Worm (Caenorhabditis elegans) whole organism, L3 larva: ENCODE results near the gene F58E6.11.

ENCODE experiments used
- R02D3.7 ChIP-seq: fragments of 150-350 bp; optimal IDR thresholded peaks from 2 replicates; lab custom pipeline; 2014; ENCODE audit warnings: missing biosample characterization, missing genetic modification characterization
- ZK546.5 ChIP-seq: sonication (generic microtip); optimal IDR thresholded peaks from 2 replicates; lab custom pipeline; 2017; ENCODE audit warnings: missing biosample characterization, missing genetic modification characterization
- aly-2 ChIP-seq: fragments of 150-350 bp; optimal IDR thresholded peaks from 2 replicates; lab custom pipeline; 2014; ENCODE audit warnings: missing biosample characterization, missing genetic modification characterization
- ama-1 ChIP-seq: fragments of 150-350 bp; optimal IDR thresholded peaks from 2 replicates; lab custom pipeline; 2018
- ceh-16 ChIP-seq: sonication (generic microtip); optimal IDR thresholded peaks from 2 replicates; lab custom pipeline; 2017; ENCODE audit warnings: missing biosample characterization, missing genetic modification characterization
- ceh-28 ChIP-seq: fragments of 150-350 bp; optimal IDR thresholded peaks from 2 replicates; lab custom pipeline; 2014; ENCODE audit warnings: missing biosample characterization, missing genetic modification reagents, missing genetic modification characterization
- ceh-82 ChIP-seq: fragments of 150-350 bp; optimal IDR thresholded peaks from 2 replicates; lab custom pipeline; 2014; ENCODE audit warnings: missing biosample characterization, missing genetic modification characterization
- ceh-9 ChIP-seq: sonication (generic microtip); optimal IDR thresholded peaks from 2 replicates; lab custom pipeline; 2018; ENCODE audit warnings: missing biosample characterization, missing genetic modification characterization
- daf-12 ChIP-seq: fragments of 150-350 bp; optimal IDR thresholded peaks from 2 replicates; lab custom pipeline; 2014; ENCODE audit warnings: missing biosample characterization, missing genetic modification reagents, missing genetic modification characterization
- egl-27 ChIP-seq: sonication (generic microtip); optimal IDR thresholded peaks from 4 replicates; lab custom pipeline; 2017; ENCODE audit warnings: missing biosample characterization, missing genetic modification reagents, missing genetic modification characterization
- egl-5 ChIP-seq: fragments of 150-350 bp; optimal IDR thresholded peaks from 2 replicates; lab custom pipeline; 2017; ENCODE audit warnings: missing biosample characterization, missing genetic modification reagents, missing genetic modification characterization, inconsistent platforms
- elt-1 ChIP-seq: fragments of 150-350 bp; optimal IDR thresholded peaks from 2 replicates; lab custom pipeline; 2014; ENCODE audit warnings: missing biosample characterization, missing genetic modification characterization
- elt-2 ChIP-seq: sonication (generic microtip); optimal IDR thresholded peaks from 2 replicates; lab custom pipeline; 2016; ENCODE audit warnings: missing genetic modification reagents, mild to moderate bottlenecking, missing genetic modification characterization, missing compliant biosample characterization
- elt-3 ChIP-seq, 3 experiments: fragments of 150-350 bp in 1 of 3; sonication (generic microtip) in 2 of 3; optimal IDR thresholded peaks; 2 replicates in 2 of 3; 4 replicates in 1 of 3; lab custom pipeline; 2014 to 2017; ENCODE audit warnings: missing biosample characterization in 3 of 3, missing genetic modification characterization in 3 of 3
- eor-1 ChIP-seq, 2 experiments: fragments of 150-350 bp; optimal IDR thresholded peaks; 2 replicates each; lab custom pipeline; 2014 to 2018; ENCODE audit warnings: missing biosample characterization in 2 of 2, missing genetic modification characterization in 2 of 2
- fkh-10 ChIP-seq: sonication (generic microtip); optimal IDR thresholded peaks from 2 replicates; lab custom pipeline; 2017; ENCODE audit warnings: missing biosample characterization, missing genetic modification reagents, missing genetic modification characterization
- fkh-2 ChIP-seq: fragments of 150-350 bp; optimal IDR thresholded peaks from 2 replicates; lab custom pipeline; 2014; ENCODE audit warnings: missing biosample characterization, missing genetic modification reagents, missing genetic modification characterization
- fos-1 ChIP-seq: fragments of 150-350 bp; optimal IDR thresholded peaks from 2 replicates; lab custom pipeline; 2014; ENCODE audit warnings: missing biosample characterization, missing genetic modification characterization
- hmg-11 ChIP-seq: sonication (generic microtip); optimal IDR thresholded peaks from 2 replicates; lab custom pipeline; 2016; ENCODE audit warnings: missing genetic modification characterization, missing compliant biosample characterization
- jun-1 ChIP-seq: fragments of 150-350 bp; optimal IDR thresholded peaks from 2 replicates; lab custom pipeline; 2014; ENCODE audit warnings: missing biosample characterization, missing genetic modification reagents, missing genetic modification characterization
- lin-15B ChIP-seq: fragments of 150-350 bp; optimal IDR thresholded peaks from 2 replicates; lab custom pipeline; 2014; ENCODE audit warnings: missing biosample characterization, missing genetic modification characterization
- lin-39 ChIP-seq: fragments of 150-350 bp; optimal IDR thresholded peaks from 2 replicates; lab custom pipeline; 2018; ENCODE audit warnings: missing biosample characterization, missing genetic modification reagents, missing genetic modification characterization
- lsy-12 ChIP-seq: sonication (generic microtip); optimal IDR thresholded peaks from 2 replicates; lab custom pipeline; 2016; ENCODE audit warnings: mild to moderate bottlenecking, missing genetic modification characterization, missing compliant biosample characterization
- mdl-1 ChIP-seq: fragments of 150-350 bp; optimal IDR thresholded peaks from 2 replicates; lab custom pipeline; 2014; ENCODE audit warnings: missing biosample characterization, missing genetic modification characterization
- nfya-1 ChIP-seq: sonication (generic microtip); optimal IDR thresholded peaks from 2 replicates; lab custom pipeline; 2017; ENCODE audit warnings: missing genetic modification characterization, mild to moderate bottlenecking, missing compliant biosample characterization, antibody characterized with exemption, moderate library complexity; ENCODE audit not compliant: insufficient read depth
- nhr-11 ChIP-seq: fragments of 150-350 bp; optimal IDR thresholded peaks from 2 replicates; lab custom pipeline; 2014; ENCODE audit warnings: missing biosample characterization, missing genetic modification characterization
- nhr-12 ChIP-seq: fragments of 150-350 bp; optimal IDR thresholded peaks from 2 replicates; lab custom pipeline; 2014; ENCODE audit warnings: missing biosample characterization, missing genetic modification characterization
- nhr-23 ChIP-seq: fragments of 150-350 bp; optimal IDR thresholded peaks from 2 replicates; lab custom pipeline; 2014; ENCODE audit warnings: missing biosample characterization, missing genetic modification reagents, missing genetic modification characterization
- nhr-237 ChIP-seq: fragments of 150-350 bp; optimal IDR thresholded peaks from 2 replicates; lab custom pipeline; 2014; ENCODE audit warnings: missing biosample characterization, missing genetic modification characterization
- nhr-25 ChIP-seq: sonication (generic microtip); optimal IDR thresholded peaks from 2 replicates; lab custom pipeline; 2017; ENCODE audit warnings: missing biosample characterization, missing genetic modification characterization
- nhr-28 ChIP-seq: fragments of 150-350 bp; optimal IDR thresholded peaks from 2 replicates; lab custom pipeline; 2014; ENCODE audit warnings: missing biosample characterization, missing genetic modification characterization
- nhr-43 ChIP-seq: sonication (generic microtip); optimal IDR thresholded peaks from 2 replicates; lab custom pipeline; 2016; ENCODE audit warnings: mild to moderate bottlenecking, missing genetic modification characterization, missing compliant biosample characterization; ENCODE audit not compliant: poor library complexity, severe bottlenecking
- nhr-67 ChIP-seq: fragments of 150-350 bp; optimal IDR thresholded peaks from 2 replicates; lab custom pipeline; 2014; ENCODE audit warnings: missing biosample characterization, missing genetic modification characterization
- nhr-76 ChIP-seq: fragments of 150-350 bp; sonication (generic microtip); optimal IDR thresholded peaks from 5 replicates; lab custom pipeline; 2014; ENCODE audit warnings: missing biosample characterization, missing genetic modification characterization
- nhr-77 ChIP-seq: fragments of 150-350 bp; optimal IDR thresholded peaks from 2 replicates; lab custom pipeline; 2014; ENCODE audit warnings: missing biosample characterization, missing genetic modification characterization
- pha-4 ChIP-seq: fragments of 150-350 bp; optimal IDR thresholded peaks from 2 replicates; lab custom pipeline; 2014; ENCODE audit warnings: missing biosample characterization, missing genetic modification reagents, missing genetic modification characterization
- pqm-1 ChIP-seq: fragments of 150-350 bp; optimal IDR thresholded peaks from 2 replicates; lab custom pipeline; 2017; ENCODE audit warnings: missing biosample characterization, missing genetic modification characterization, inconsistent platforms
- sea-2 ChIP-seq: fragments of 150-350 bp; sonication (generic microtip); optimal IDR thresholded peaks from 4 replicates; lab custom pipeline; 2014; ENCODE audit warnings: missing biosample characterization, missing genetic modification reagents, missing genetic modification characterization
- skn-1 ChIP-seq: fragments of 150-350 bp; optimal IDR thresholded peaks from 2 replicates; lab custom pipeline; 2014; ENCODE audit warnings: missing biosample characterization, missing genetic modification characterization
- snpc-4 ChIP-seq: fragments of 150-350 bp; optimal IDR thresholded peaks from 2 replicates; lab custom pipeline; 2014; ENCODE audit warnings: missing biosample characterization, missing genetic modification characterization
- tbx-2 ChIP-seq: sonication (generic microtip); optimal IDR thresholded peaks from 2 replicates; lab custom pipeline; 2016; ENCODE audit warnings: mild to moderate bottlenecking, missing genetic modification characterization, missing compliant biosample characterization
- unc-62 ChIP-seq: fragments of 150-350 bp; sonication (generic microtip); optimal IDR thresholded peaks from 4 replicates; lab custom pipeline; 2014; ENCODE audit warnings: missing biosample characterization, missing genetic modification reagents, missing genetic modification characterization
- zag-1 ChIP-seq: fragments of 150-350 bp; optimal IDR thresholded peaks from 2 replicates; lab custom pipeline; 2014; ENCODE audit warnings: missing biosample characterization, missing genetic modification characterization
- ztf-4 ChIP-seq: fragments of 150-350 bp; optimal IDR thresholded peaks from 2 replicates; lab custom pipeline; 2014; ENCODE audit warnings: missing biosample characterization, missing genetic modification characterization

F58E6.11 gene

DNA sequence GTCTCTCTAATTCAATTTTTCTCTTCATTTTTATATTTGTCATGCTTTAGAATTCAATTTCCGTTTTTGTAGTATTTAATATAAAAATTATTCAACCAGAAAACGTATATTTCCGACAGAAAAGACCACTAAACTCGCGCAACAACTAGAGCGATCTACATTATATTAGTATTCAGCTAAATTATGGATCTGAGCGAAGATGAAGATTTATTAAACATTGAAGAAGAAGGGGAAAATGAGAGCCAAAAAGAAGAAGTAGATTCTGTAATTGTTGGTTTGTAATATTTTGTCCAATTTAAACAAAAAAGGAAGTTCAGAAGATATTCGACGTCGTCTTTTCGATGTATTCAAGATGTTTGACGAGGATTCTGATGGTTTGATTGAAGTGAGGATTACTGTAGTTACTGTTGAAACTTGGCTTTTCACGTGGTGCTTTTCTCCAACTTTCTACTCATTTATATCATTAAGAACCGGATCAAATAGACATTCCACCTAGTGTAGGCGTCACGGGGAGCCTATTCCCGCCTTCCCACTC is 23.8 kb downstream of the F58E6.11 start, which contains the start of gene cal-7:
cal-7 (plus strand) TSS at position 184 of the 535 bp plus-strand sequence.
- TF ChIP-seq ceh-28: peak; percentile 30
- TF ChIP-seq ama-1 (lab: Kevin White, UChicago): peak; percentile 46
- peak; percentile 27 for TF ChIP-seq tbx-2 (tag; lab: Kevin White, UChicago)
- no peak for TF ChIP-seq nhr-25 (tag; lab: Kevin White, UChicago)
- no peak for TF ChIP-seq jun-1 (tag; lab: Kevin White, UChicago)
- peak; percentile 12 for TF ChIP-seq lsy-12 (tag; lab: Kevin White, UChicago)
- TF ChIP-seq nhr-67 (tag; lab: Kevin White, UChicago): no peak
- TF ChIP-seq fkh-10: peak; percentile 1
- TF ChIP-seq eor-1 (tag; optimal IDR thresholded peaks at IDR 0.05; lab: Kevin White, UChicago): no peak
- TF ChIP-seq pha-4 (tag; lab: Kevin White, UChicago): peak; percentile 1

DNA sequence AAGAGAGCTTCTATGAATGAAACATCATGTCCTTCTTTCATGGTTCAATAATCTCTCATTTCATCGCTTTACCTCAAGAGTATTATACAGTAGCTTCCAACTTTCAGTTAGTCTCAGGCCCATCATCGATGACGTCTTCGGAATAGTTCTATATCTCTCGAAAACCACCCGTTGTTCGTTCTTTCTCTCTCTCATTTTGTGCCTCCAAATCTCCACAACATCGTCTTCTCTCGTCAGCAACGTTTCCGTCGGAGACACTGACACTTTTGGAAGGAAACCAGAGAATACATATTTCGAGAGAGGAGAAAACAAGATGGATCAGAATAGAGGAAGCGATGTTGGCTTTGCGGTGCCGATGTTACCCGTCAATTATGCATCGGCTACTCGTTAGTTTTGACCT is 25.9 kb downstream of the F58E6.11 start:
- TF ChIP-seq zag-1 (tag; lab: Kevin White, UChicago): no peak
- peak; percentile 78 for TF ChIP-seq ama-1 (lab: Kevin White, UChicago)
- TF ChIP-seq nhr-11: no peak
- no peak for TF ChIP-seq nhr-12 (tag; lab: Kevin White, UChicago)
- peak; percentile 5 for TF ChIP-seq nhr-25 (tag; lab: Kevin White, UChicago)
- TF ChIP-seq lsy-12 (tag; lab: Kevin White, UChicago): no peak
- no peak for TF ChIP-seq jun-1 (tag; lab: Kevin White, UChicago)
- TF ChIP-seq nhr-77: no peak
- TF ChIP-seq fkh-2: no peak
- TF ChIP-seq R02D3.7: no peak
- no peak for TF ChIP-seq ceh-16 (tag; lab: Kevin White, UChicago)
- TF ChIP-seq ceh-9: no peak
- TF ChIP-seq unc-62 (GFP tag; lab: Kevin White, UChicago): peak; percentile 8
- TF ChIP-seq daf-12 (tag; lab: Kevin White, UChicago): no peak
- TF ChIP-seq egl-27 (tag; lab: Kevin White, UChicago): no peak
- peak; percentile 3 for TF ChIP-seq snpc-4 (tag; lab: Kevin White, UChicago)
- TF ChIP-seq lin-39 (tag; lab: Kevin White, UChicago): peak; percentile 64
- TF ChIP-seq nfya-1 (tag; lab: Kevin White, UChicago): peak; percentile 33

DNA sequence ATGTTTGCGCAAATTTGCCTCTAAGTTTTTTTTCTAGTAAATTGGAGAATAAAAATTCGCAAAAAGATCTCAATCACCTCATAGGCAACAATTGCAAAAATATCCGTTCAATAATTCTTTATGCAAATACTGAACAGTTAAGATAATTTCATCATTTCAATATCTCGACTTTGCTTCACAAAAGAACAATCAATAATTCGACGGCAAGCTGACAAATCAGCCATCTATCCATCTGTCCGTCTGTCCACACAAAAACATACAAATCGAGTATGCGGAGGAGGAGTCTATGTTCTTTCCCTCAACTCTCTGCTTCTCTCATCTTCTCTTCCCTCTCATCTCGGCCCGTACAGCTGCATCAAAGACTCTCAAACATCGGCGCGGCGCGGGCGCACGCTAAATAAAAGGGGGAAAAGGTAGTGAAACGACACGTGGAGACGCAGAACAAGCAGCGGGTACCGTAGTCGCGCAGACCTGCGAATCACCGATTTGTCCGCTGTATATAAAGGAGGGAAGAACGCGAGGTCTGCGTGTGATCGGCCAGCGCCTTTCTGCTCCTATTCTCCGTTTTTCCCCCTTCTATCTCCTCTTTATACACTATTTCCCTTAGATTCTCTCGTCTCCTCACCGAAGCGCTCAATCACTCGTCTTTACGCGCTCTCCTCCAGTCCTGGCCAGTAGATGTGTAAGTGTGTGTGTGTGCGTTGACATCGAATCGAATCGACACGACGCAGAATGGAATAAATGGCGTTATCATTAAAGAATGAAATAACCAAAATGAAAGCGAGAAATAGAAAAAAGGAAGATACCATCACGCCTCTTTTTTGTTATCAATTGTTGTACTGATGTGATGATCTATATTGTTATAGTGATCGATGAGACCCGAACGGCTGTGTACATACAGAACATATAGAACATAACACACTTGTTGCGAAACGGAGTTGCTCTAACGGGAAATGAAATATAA is 26.8 kb downstream of the F58E6.11 start:
- no peak for TF ChIP-seq ceh-9
- no peak for TF ChIP-seq nhr-76 (tag; lab: Kevin White, UChicago)
- TF ChIP-seq sea-2: peak; percentile 10
- TF ChIP-seq eor-1 (tag; optimal IDR thresholded peaks at IDR 0.05; lab: Kevin White, UChicago): no peak
- TF ChIP-seq daf-12 (tag; lab: Kevin White, UChicago): no peak
- TF ChIP-seq ceh-82 (tag; lab: Kevin White, UChicago): peak; percentile 74
- peak; percentile 58 for TF ChIP-seq zag-1 (tag; lab: Kevin White, UChicago)
- peak; percentile 97 for TF ChIP-seq elt-2 (tag; lab: Kevin White, UChicago)
- peak; percentile 73 for TF ChIP-seq egl-27 (tag; lab: Kevin White, UChicago)
- TF ChIP-seq elt-1 (tag; lab: Kevin White, UChicago): peak; percentile 37
- TF ChIP-seq ama-1 (lab: Kevin White, UChicago): peak; percentile 99
- TF ChIP-seq nhr-237 (tag; lab: Kevin White, UChicago): no peak
- TF ChIP-seq nhr-28: no peak
- TF ChIP-seq fos-1: peak; percentile 61
- TF ChIP-seq ZK546.5 (tag; lab: Kevin White, UChicago): peak; percentile 70
- peak; percentile 75 for TF ChIP-seq ztf-4 (tag; lab: Kevin White, UChicago)
- peak; percentile 100 for TF ChIP-seq hmg-11 (tag; lab: Kevin White, UChicago)
- TF ChIP-seq elt-3 (tag; optimal IDR thresholded peaks at IDR 0.05; lab: Kevin White, UChicago): peak in 2 of 3 experiments; percentile 14 to 21
- peak; percentile 90 for TF ChIP-seq pqm-1 (tag; lab: Kevin White, UChicago)
- peak; percentile 100 for TF ChIP-seq nfya-1 (tag; lab: Kevin White, UChicago)
- peak; percentile 83 for TF ChIP-seq nhr-23
- peak; percentile 67 for TF ChIP-seq tbx-2 (tag; lab: Kevin White, UChicago)
- peak; percentile 89 for TF ChIP-seq nhr-11
- peak; percentile 84 for TF ChIP-seq fkh-10
- peak; percentile 73 for TF ChIP-seq nhr-43
- TF ChIP-seq aly-2 (tag; lab: Kevin White, UChicago): no peak
- TF ChIP-seq egl-5 (tag; lab: Kevin White, UChicago): peak; percentile 90
- peak; percentile 95 for TF ChIP-seq mdl-1
- peak; percentile 92 for TF ChIP-seq lsy-12 (tag; lab: Kevin White, UChicago)
- TF ChIP-seq ceh-16 (tag; lab: Kevin White, UChicago): no peak
- TF ChIP-seq lin-39 (tag; lab: Kevin White, UChicago): peak; percentile 99
- peak; percentile 80 for TF ChIP-seq skn-1 (tag; lab: Kevin White, UChicago)
- peak; percentile 91 for TF ChIP-seq lin-15B (tag; lab: Kevin White, UChicago)
- TF ChIP-seq fkh-2: peak; percentile 76
- TF ChIP-seq ceh-28: peak; percentile 74
- TF ChIP-seq nhr-25 (tag; lab: Kevin White, UChicago): peak; percentile 93
